Worm (Caenorhabditis elegans) whole organism, L3 larva: Measurements from ENCODE around the gene ttll-5.

Source experiments
- ama-1 ChIP-seq: fragments of 150-350 bp; optimal IDR thresholded peaks from 2 replicates; lab custom pipeline; 2018
- elt-3 ChIP-seq, 3 experiments: fragments of 150-350 bp in 1 of 3; sonication (generic microtip) in 2 of 3; optimal IDR thresholded peaks; 2 replicates in 2 of 3; 4 replicates in 1 of 3; lab custom pipeline; 2014 to 2017; ENCODE audit warnings: missing biosample characterization in 3 of 3, missing genetic modification characterization in 3 of 3
- lin-39 ChIP-seq: fragments of 150-350 bp; optimal IDR thresholded peaks from 2 replicates; lab custom pipeline; 2018; ENCODE audit warnings: missing biosample characterization, missing genetic modification reagents, missing genetic modification characterization
- mdl-1 ChIP-seq: fragments of 150-350 bp; optimal IDR thresholded peaks from 2 replicates; lab custom pipeline; 2014; ENCODE audit warnings: missing biosample characterization, missing genetic modification characterization
- nhr-11 ChIP-seq: fragments of 150-350 bp; optimal IDR thresholded peaks from 2 replicates; lab custom pipeline; 2014; ENCODE audit warnings: missing biosample characterization, missing genetic modification characterization
- nhr-12 ChIP-seq: fragments of 150-350 bp; optimal IDR thresholded peaks from 2 replicates; lab custom pipeline; 2014; ENCODE audit warnings: missing biosample characterization, missing genetic modification characterization
- nhr-43 ChIP-seq: sonication (generic microtip); optimal IDR thresholded peaks from 2 replicates; lab custom pipeline; 2016; ENCODE audit warnings: mild to moderate bottlenecking, missing genetic modification characterization, missing compliant biosample characterization; ENCODE audit not compliant: poor library complexity, severe bottlenecking
- pha-4 ChIP-seq: fragments of 150-350 bp; optimal IDR thresholded peaks from 2 replicates; lab custom pipeline; 2014; ENCODE audit warnings: missing biosample characterization, missing genetic modification reagents, missing genetic modification characterization
- sea-2 ChIP-seq: fragments of 150-350 bp; sonication (generic microtip); optimal IDR thresholded peaks from 4 replicates; lab custom pipeline; 2014; ENCODE audit warnings: missing biosample characterization, missing genetic modification reagents, missing genetic modification characterization
- snpc-4 ChIP-seq: fragments of 150-350 bp; optimal IDR thresholded peaks from 2 replicates; lab custom pipeline; 2014; ENCODE audit warnings: missing biosample characterization, missing genetic modification characterization
- ztf-11 ChIP-seq: fragments of 150-350 bp; optimal IDR thresholded peaks from 2 replicates; lab custom pipeline; 2014; ENCODE audit warnings: missing biosample characterization, missing genetic modification characterization

DNA sequence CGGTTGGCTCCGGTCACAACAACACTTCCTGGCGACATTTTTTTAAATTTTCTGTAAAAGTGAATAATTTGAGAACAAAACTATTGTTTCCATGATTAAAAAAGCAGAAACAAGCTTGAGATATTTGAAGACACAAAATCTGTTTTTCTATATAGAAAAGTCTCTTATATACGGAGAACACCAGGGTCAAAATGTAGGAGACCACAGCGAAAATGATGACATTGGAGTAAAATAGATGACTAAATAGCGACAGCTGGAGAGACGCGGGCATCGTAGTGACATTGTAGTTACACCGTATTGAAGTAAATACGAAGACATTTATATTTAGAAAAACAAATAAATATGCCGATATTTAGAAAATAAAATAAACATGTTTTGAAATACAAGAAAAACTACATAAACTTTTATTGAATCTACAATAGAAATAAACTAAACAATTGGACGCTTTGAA, 7.3 kb downstream of the ttll-5 start, which contains the start of gene sdz-8:
- no peak for TF ChIP-seq sea-2
- TF ChIP-seq pha-4 (tag; lab: Kevin White, UChicago), result peak; percentile 12
- no peak for TF ChIP-seq ama-1
- no peak for TF ChIP-seq ztf-11 (tag; lab: Kevin White, UChicago)
- TF ChIP-seq nhr-11 (tag; lab: Kevin White, UChicago), result no peak
- no peak for TF ChIP-seq mdl-1
- TF ChIP-seq lin-39, result no peak
- no peak for TF ChIP-seq snpc-4 (tag; lab: Kevin White, UChicago)
- TF ChIP-seq elt-3 (tag; optimal IDR thresholded peaks at IDR 0.05; lab: Kevin White, UChicago), result no peak
- TF ChIP-seq nhr-43 (tag; lab: Kevin White, UChicago), result no peak
- TF ChIP-seq nhr-12 (tag; lab: Kevin White, UChicago), result no peak
